Worm (Caenorhabditis elegans): ENCODE measurements around the gene C35B1.3.

DNA sequence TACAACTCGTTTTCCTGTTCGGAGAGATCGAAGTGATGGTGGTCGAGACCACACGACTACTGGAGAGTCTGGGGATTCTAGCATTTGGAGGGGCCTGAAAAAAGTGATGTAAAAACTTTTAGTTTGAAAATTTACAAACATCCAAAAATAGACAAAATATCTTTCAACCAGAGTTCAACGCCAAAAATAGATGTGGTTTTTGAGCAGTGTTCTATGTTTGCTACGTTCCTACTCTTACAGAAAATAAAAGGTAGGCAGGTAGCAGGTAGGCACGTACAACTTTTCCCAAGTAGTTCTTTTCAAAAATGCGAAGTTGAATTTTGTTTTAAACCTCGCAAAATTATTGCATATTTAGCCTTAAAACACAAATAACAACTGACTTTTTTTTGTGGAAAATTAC is 31.4 kb downstream of the C35B1.3 start, which contains the start of gene F49F1.14:
- TF ChIP-seq elt-3 (tag; optimal IDR thresholded peaks at IDR 0.05) (no peak), mab-9 (GFP tag; IDR thresholded peaks at IDR 0.05) (no peak), zag-1 (tag; optimal IDR thresholded peaks at IDR 0.05) (no peak), lin-15B (tag; optimal IDR thresholded peaks at IDR 0.05) (no peak), rnt-1 (tag; optimal IDR thresholded peaks at IDR 0.05) (no peak)
